Worm (Caenorhabditis elegans) whole organism, early embryonic: ENCODE measurements around the gene col-123.
"Not testable (repeated sequence)": the region's sequence is repeated elsewhere in the genome, so short reads cannot be mapped to it uniquely, and the experiment has no call there.

ENCODE experiments used
- aly-1 ChIP-seq: sonication (generic microtip); optimal IDR thresholded peaks from 2 replicates; lab custom pipeline; 2016; ENCODE audit warnings: missing genetic modification characterization, missing compliant biosample characterization
- ama-1 ChIP-seq: fragments of 150-350 bp; optimal IDR thresholded peaks from 2 replicates; lab custom pipeline; 2014
- ceh-13 ChIP-seq: fragments of 200-800 bp; sonication (Bioruptor generic); optimal IDR thresholded peaks from 2 replicates; lab custom pipeline; 2018; ENCODE audit warnings: mild to moderate bottlenecking, missing genetic modification characterization, missing compliant biosample characterization
- hmg-4 ChIP-seq: fragments of 200-800 bp; sonication (Bioruptor generic); optimal IDR thresholded peaks from 2 replicates; lab custom pipeline; 2018; ENCODE audit warnings: mild to moderate bottlenecking, missing genetic modification characterization, missing compliant biosample characterization
- hnd-1 ChIP-seq: sonication (generic microtip); optimal IDR thresholded peaks from 2 replicates; lab custom pipeline; 2016; ENCODE audit warnings: missing genetic modification characterization, missing compliant biosample characterization
- scrt-1 ChIP-seq: fragments of 200-800 bp; sonication (Bioruptor generic); IDR thresholded peaks from 2 replicates; pipeline ENCODE4 v1.3.6; 2022; ENCODE audit warnings: missing genetic modification characterization, missing compliant biosample characterization
- sea-1 ChIP-seq: fragments of 200-800 bp; sonication (Bioruptor generic); conservative IDR thresholded peaks from 2 replicates; pipeline ENCODE4 v1.3.6; 2022; ENCODE audit warnings: missing genetic modification characterization, missing compliant biosample characterization
- tra-4 ChIP-seq: sonication (generic microtip); optimal IDR thresholded peaks from 2 replicates; lab custom pipeline; 2017; ENCODE audit warnings: missing genetic modification characterization, missing compliant biosample characterization

ce11 chrIV:9837349-9837748, 15.6 kb downstream of the col-123 start, which contains the start of gene msp-10:
- TF ChIP-seq ama-1 (lab: Kevin White, UChicago); scrt-1 (GFP tag; lab: Robert Waterston, UW); hmg-4 (GFP tag; lab: Kevin White, UChicago); aly-1 (tag; lab: Kevin White, UChicago); tra-4 (tag; lab: Kevin White, UChicago); ceh-13 (GFP tag; lab: Kevin White, UChicago); sea-1 (GFP tag; lab: Robert Waterston, UW); hnd-1 (tag; lab: Kevin White, UChicago): not testable (repeated sequence)
